Fruit fly (Drosophila melanogaster) whole organism, wandering third instar larva: ENCODE results near the gene CG3176.

Experiments
- CG32264 ChIP-seq: fragments of 200-800 bp; sonication (Bioruptor generic); optimal IDR thresholded peaks from 2 replicates; lab custom pipeline; 2016; ENCODE audit warnings: missing biosample characterization, missing genetic modification characterization
- CG9705 ChIP-seq: fragments of 200-800 bp; sonication (Bioruptor generic); optimal IDR thresholded peaks from 2 replicates; lab custom pipeline; 2018; ENCODE audit warnings: missing biosample characterization, mild to moderate bottlenecking, missing genetic modification characterization
- CrebA ChIP-seq: fragments of 200-800 bp; sonication (Bioruptor generic); optimal IDR thresholded peaks from 2 replicates; lab custom pipeline; 2016; ENCODE audit warnings: missing biosample characterization, mild to moderate bottlenecking, missing genetic modification characterization, borderline replicate concordance
- Dif ChIP-seq: fragments of 200-275, 200-300 bp; sonication (Bioruptor generic); optimal IDR thresholded peaks from 2 replicates; lab custom pipeline; 2018; ENCODE audit warnings: missing biosample characterization, missing genetic modification characterization; ENCODE audit not compliant: partially characterized antibody
- HLH106 ChIP-seq: fragments of 200-800 bp; optimal IDR thresholded peaks from 3 replicates; lab custom pipeline; 2019; ENCODE audit warnings: missing biosample characterization, mild to moderate bottlenecking, missing genetic modification characterization, moderate library complexity
- Hnf4 ChIP-seq: fragments of 200-800 bp; sonication (Bioruptor generic); optimal IDR thresholded peaks from 2 replicates; lab custom pipeline; 2016; ENCODE audit warnings: missing biosample characterization, mild to moderate bottlenecking, missing genetic modification characterization
- Hr78 ChIP-seq: fragments of >200 bp; optimal IDR thresholded peaks from 2 replicates; lab custom pipeline; 2017; ENCODE audit warnings: missing biosample characterization, missing genetic modification characterization
- Hr83 ChIP-seq: fragments of 200-300 bp; sonication (Bioruptor generic); optimal IDR thresholded peaks from 2 replicates; lab custom pipeline; 2016; ENCODE audit warnings: missing biosample characterization, mild to moderate bottlenecking, missing genetic modification characterization, moderate library complexity; ENCODE audit not compliant: poor library complexity, severe bottlenecking
- Jra ChIP-seq: sonication (Bioruptor generic); optimal IDR thresholded peaks from 2 replicates; lab custom pipeline; 2016; ENCODE audit warnings: missing biosample characterization, missing genetic modification characterization
- Mio ChIP-seq: sonication (Bioruptor generic); optimal IDR thresholded peaks from 2 replicates; lab custom pipeline; 2016; ENCODE audit warnings: missing biosample characterization, missing genetic modification characterization
- Myc ChIP-seq: fragments of >200 bp; optimal IDR thresholded peaks from 2 replicates; lab custom pipeline; 2017
- N ChIP-seq: fragments of >200 bp; optimal IDR thresholded peaks from 2 replicates; lab custom pipeline; 2018; ENCODE audit warnings: missing biosample characterization, missing external identifiers, missing genetic modification characterization
- OdsH ChIP-seq: fragments of 200-800 bp; sonication (Bioruptor generic); optimal IDR thresholded peaks from 2 replicates; lab custom pipeline; 2016; ENCODE audit warnings: missing biosample characterization, mild to moderate bottlenecking, missing genetic modification characterization
- Rel ChIP-seq, 2 experiments: fragments of 200-800 bp; sonication (Bioruptor generic) in 1 of 2; optimal IDR thresholded peaks; 2 replicates in 1 of 2; 3 replicates in 1 of 2; lab custom pipeline; 2016 to 2019; ENCODE audit warnings: mild to moderate bottlenecking in 2 of 2, missing biosample characterization in 2 of 2, missing genetic modification characterization in 2 of 2, moderate library complexity in 1 of 2
- Sp1 ChIP-seq: fragments of 200-800 bp; sonication (Bioruptor generic); optimal IDR thresholded peaks from 3 replicates; lab custom pipeline; 2019; ENCODE audit warnings: missing biosample characterization, mild to moderate bottlenecking, missing genetic modification characterization, moderate library complexity
- Vsx2 ChIP-seq: fragments of 200-300, 225-300 bp; sonication (Bioruptor generic); optimal IDR thresholded peaks from 2 replicates; lab custom pipeline; 2018; ENCODE audit warnings: missing biosample characterization, missing genetic modification characterization; ENCODE audit not compliant: partially characterized antibody
- br ChIP-seq: fragments of 200-800 bp; sonication (Bioruptor generic); optimal IDR thresholded peaks from 2 replicates; lab custom pipeline; 2016; ENCODE audit warnings: missing biosample characterization, missing genetic modification characterization
- dl ChIP-seq, 2 experiments: fragments of 175-275, 200-275 bp in 1 of 2; fragments of 200-275 bp in 1 of 2; sonication (Bioruptor generic); optimal IDR thresholded peaks; lab custom pipeline; 2018; ENCODE audit warnings: mild to moderate bottlenecking in 2 of 2, missing biosample characterization in 2 of 2, missing genetic modification characterization in 2 of 2, moderate library complexity in 2 of 2; ENCODE audit not compliant: partially characterized antibody in 2 of 2, insufficient read depth in 1 of 2
- dmrt93B ChIP-seq: fragments of 200-800 bp; sonication (Bioruptor generic); optimal IDR thresholded peaks from 2 replicates; lab custom pipeline; 2018; ENCODE audit warnings: missing biosample characterization, mild to moderate bottlenecking, missing genetic modification characterization
- ey ChIP-seq: fragments of 200-800 bp; sonication (Bioruptor generic); optimal IDR thresholded peaks from 2 replicates; lab custom pipeline; 2016; ENCODE audit warnings: missing biosample characterization, missing genetic modification characterization
- foxo ChIP-seq, 2 experiments: fragments of 200-800 bp; sonication (Bioruptor generic); optimal IDR thresholded peaks; 2 replicates in 1 of 2; 3 replicates in 1 of 2; lab custom pipeline; 2016 to 2017; ENCODE audit warnings: missing biosample characterization in 2 of 2, missing genetic modification characterization in 2 of 2
- fru ChIP-seq: fragments of 200-800 bp; sonication (Bioruptor generic); optimal IDR thresholded peaks from 3 replicates; lab custom pipeline; 2016; ENCODE audit warnings: missing biosample characterization, mild to moderate bottlenecking, missing genetic modification characterization
- h ChIP-seq: fragments of 200-800 bp; sonication (Bioruptor generic); optimal IDR thresholded peaks from 3 replicates; lab custom pipeline; 2016; ENCODE audit warnings: missing biosample characterization, mild to moderate bottlenecking, missing genetic modification characterization
- lola ChIP-seq: fragments of >200 bp; optimal IDR thresholded peaks from 2 replicates; lab custom pipeline; 2017; ENCODE audit warnings: missing biosample characterization, missing genetic modification characterization
- psq ChIP-seq: fragments of 200-800 bp; sonication (Bioruptor generic); optimal IDR thresholded peaks from 3 replicates; lab custom pipeline; 2017; ENCODE audit warnings: missing biosample characterization, mild to moderate bottlenecking, missing genetic modification characterization, moderate library complexity
- rgr ChIP-seq: fragments of 200-800 bp; sonication (Bioruptor generic); optimal IDR thresholded peaks from 3 replicates; lab custom pipeline; 2016; ENCODE audit warnings: missing biosample characterization, mild to moderate bottlenecking, missing genetic modification characterization
- sage ChIP-seq: fragments of 200-800 bp; sonication (Bioruptor generic); optimal IDR thresholded peaks from 2 replicates; lab custom pipeline; 2016; ENCODE audit warnings: missing biosample characterization, mild to moderate bottlenecking, missing genetic modification characterization
- sv ChIP-seq: fragments of 200-800 bp; sonication (Bioruptor generic); optimal IDR thresholded peaks from 3 replicates; lab custom pipeline; 2016; ENCODE audit warnings: missing biosample characterization, missing genetic modification characterization
- usp ChIP-seq: fragments of >200 bp; optimal IDR thresholded peaks from 2 replicates; lab custom pipeline; 2017; ENCODE audit warnings: missing biosample characterization, missing genetic modification characterization
- woc ChIP-seq: sonication (Bioruptor generic); optimal IDR thresholded peaks from 2 replicates; lab custom pipeline; 2016; ENCODE audit warnings: missing biosample characterization, mild to moderate bottlenecking, missing genetic modification characterization

Gene CG3176

DNA sequence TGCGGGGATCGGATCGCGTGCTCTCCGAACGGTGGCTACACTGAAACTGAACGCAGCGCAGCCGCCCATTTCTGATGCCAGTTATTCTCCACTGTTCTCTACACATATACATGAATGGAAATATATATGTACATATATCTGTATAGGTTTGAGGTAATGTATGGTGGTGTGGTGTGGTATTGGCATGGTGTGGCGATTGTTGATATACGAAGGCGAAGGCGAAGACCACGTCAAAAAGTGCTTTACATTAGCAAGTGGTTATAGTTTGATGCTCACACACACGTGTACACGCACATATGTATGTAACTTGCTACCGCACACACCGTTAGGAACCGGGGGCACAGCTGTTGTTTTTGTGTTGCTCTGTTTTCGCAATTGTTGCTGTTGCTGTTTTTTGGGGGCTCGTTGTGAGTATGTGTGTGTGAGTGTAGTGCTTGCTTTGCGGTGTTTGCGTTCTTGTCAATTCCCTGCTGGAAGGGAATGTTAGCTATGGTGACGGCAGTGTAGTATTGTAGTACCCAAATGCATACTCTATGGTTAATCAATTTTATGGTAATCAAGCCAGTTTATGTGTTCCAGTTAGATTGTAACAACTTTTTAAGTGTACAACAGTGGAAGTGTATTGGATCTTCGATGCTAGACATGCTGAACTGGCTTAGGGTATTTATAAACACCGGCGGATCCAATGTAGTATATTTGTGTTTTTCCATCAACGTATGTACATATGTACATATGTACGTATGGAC lies 12.0 kb downstream of the CG3176 start, which contains the start of gene CG17896:
CG17896 (minus strand) TSS at position 51 of the 746 bp plus-strand sequence.
- TF ChIP-seq Hr83 (GFP tag; lab: Kevin White, UChicago) = peak; percentile 61
- TF ChIP-seq rgr (GFP tag; lab: Kevin White, UChicago) = peak; percentile 98
- peak; percentile 95 to 99 for TF ChIP-seq foxo (GFP tag; optimal IDR thresholded peaks at IDR 0.05; lab: Kevin White, UChicago)
- TF ChIP-seq sage = no peak
- TF ChIP-seq dmrt93B (GFP tag; lab: Kevin White, UChicago) = peak; percentile 95
- no peak for TF ChIP-seq CrebA
- TF ChIP-seq N (GFP tag; lab: Kevin White, UChicago) = peak; percentile 10
- TF ChIP-seq Jra = peak; percentile 83
- TF ChIP-seq Dif (GFP tag; lab: Kevin White, UChicago) = no peak
- peak; percentile 86 for TF ChIP-seq Rel (GFP tag; optimal IDR thresholded peaks at IDR 0.05; lab: Kevin White, UChicago)
- TF ChIP-seq Rel (tag; optimal IDR thresholded peaks at IDR 0.05; lab: Kevin White, UChicago) = peak; percentile 61
- peak; percentile 95 for TF ChIP-seq Sp1 (GFP tag; lab: Kevin White, UChicago)
- no peak for TF ChIP-seq lola (GFP tag; lab: Kevin White, UChicago)
- TF ChIP-seq Myc (lab: Kevin White, UChicago) = no peak
- TF ChIP-seq OdsH (GFP tag; lab: Kevin White, UChicago) = peak; percentile 98
- TF ChIP-seq Hr78 (GFP tag; lab: Kevin White, UChicago) = no peak
- peak; percentile 94 for TF ChIP-seq sv (GFP tag; lab: Kevin White, UChicago)
- peak; percentile 98 for TF ChIP-seq br (GFP tag; lab: Kevin White, UChicago)
- peak; percentile 84 for TF ChIP-seq Mio (GFP tag; lab: Kevin White, UChicago)
- TF ChIP-seq HLH106 (tag; lab: Kevin White, UChicago) = peak; percentile 96
- TF ChIP-seq CG9705 (GFP tag; lab: Kevin White, UChicago) = peak; percentile 67
- peak; percentile 97 for TF ChIP-seq Hnf4 (GFP tag; lab: Kevin White, UChicago)
- TF ChIP-seq ey (GFP tag; lab: Kevin White, UChicago) = peak; percentile 99
- peak; percentile 96 for TF ChIP-seq CG32264 (GFP tag; lab: Kevin White, UChicago)
- TF ChIP-seq h (GFP tag; lab: Kevin White, UChicago) = peak; percentile 99
- TF ChIP-seq psq (GFP tag; lab: Kevin White, UChicago) = peak; percentile 95
- TF ChIP-seq woc = peak; percentile 99
- peak; percentile 98 for TF ChIP-seq fru
- TF ChIP-seq, all 38 proteins: peak for 21

DNA sequence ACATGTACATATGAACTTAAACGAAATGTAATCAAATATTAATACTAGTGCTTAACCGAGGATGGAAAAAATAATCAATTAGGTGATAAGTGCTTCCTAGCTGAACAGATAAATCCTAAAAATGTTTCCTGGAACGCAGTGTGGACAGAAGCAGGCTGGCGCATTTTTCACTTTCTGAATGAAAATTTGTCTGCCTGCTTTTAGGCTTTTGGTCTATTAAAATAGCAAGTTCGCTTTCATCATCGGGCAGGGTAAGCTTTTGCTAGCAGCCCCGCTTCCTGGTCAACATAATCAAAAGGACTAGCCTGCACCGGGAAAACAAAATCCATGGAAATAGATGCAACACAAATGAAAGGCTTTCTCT lies 12.5 kb downstream of the CG3176 start:
- TF ChIP-seq Dif (GFP tag; lab: Kevin White, UChicago) (peak; percentile 45), Myc (lab: Kevin White, UChicago) (peak; percentile 14), dmrt93B (GFP tag; lab: Kevin White, UChicago) (no peak)

- TF ChIP-seq dl (GFP tag; optimal IDR thresholded peaks at IDR 0.05; lab: Kevin White, UChicago; ENCODE audit: insufficient read depth in 1 of 2, partially characterized antibody in 2 of 2) (no peak), sv (GFP tag; lab: Kevin White, UChicago) (no peak), N (GFP tag; lab: Kevin White, UChicago) (peak; percentile 50)
These were observed 12.9 kb downstream of the CG3176 start, which contains the start of gene CG17778 for dm6 chrX:494607-495006. Gene CG17778 (plus strand): TSS chrX:494614.

- no peak for TF ChIP-seq Vsx2 (GFP tag; lab: Kevin White, UChicago)
- TF ChIP-seq CrebA = no peak
- TF ChIP-seq lola (GFP tag; lab: Kevin White, UChicago) = no peak
- TF ChIP-seq Hr78 (GFP tag; lab: Kevin White, UChicago) = no peak
- TF ChIP-seq CG32264 (GFP tag; lab: Kevin White, UChicago) = no peak
- no peak for TF ChIP-seq usp (GFP tag; lab: Kevin White, UChicago)
- TF ChIP-seq foxo (GFP tag; optimal IDR thresholded peaks at IDR 0.05; lab: Kevin White, UChicago) = no peak
- no peak for TF ChIP-seq Rel (GFP tag; optimal IDR thresholded peaks at IDR 0.05; lab: Kevin White, UChicago)
- TF ChIP-seq Rel (tag; optimal IDR thresholded peaks at IDR 0.05; lab: Kevin White, UChicago) = peak; percentile 53
- TF ChIP-seq, all 38 proteins: peak for 1
These were observed 14.7 kb downstream of the CG3176 start, which contains the start of gene svr for dm6 chrX:496326-496725. Gene svr (plus strand): TSS chrX:496446.
